Fruit fly (Drosophila melanogaster) whole organism, embryonic: ENCODE data around the gene Srp14.

Source experiments
- C15 ChIP-seq: fragments of 200-800 bp; sonication (Bioruptor generic); IDR thresholded peaks from 3 replicates; pipeline ENCODE4 v1.3.6; 2022; ENCODE audit warnings: missing biosample characterization, missing genetic modification characterization
- CG10274 ChIP-seq: fragments of 200-800 bp; sonication (Bioruptor generic); optimal IDR thresholded peaks from 3 replicates; lab custom pipeline; 2017; ENCODE audit warnings: missing biosample characterization, mild to moderate bottlenecking, missing genetic modification characterization
- CG10654 ChIP-seq: fragments of 200-800 bp; sonication (Bioruptor generic); optimal IDR thresholded peaks from 2 replicates; lab custom pipeline; 2016; ENCODE audit warnings: missing biosample characterization, missing genetic modification characterization
- CG11398 ChIP-seq: fragments of 200-800 bp; sonication (Bioruptor generic); optimal IDR thresholded peaks from 2 replicates; lab custom pipeline; 2016; ENCODE audit warnings: missing biosample characterization, missing genetic modification characterization
- CG11560 ChIP-seq: fragments of 200-800 bp; sonication (Bioruptor generic); IDR thresholded peaks from 3 replicates; pipeline ENCODE4 v1.3.6; 2022; ENCODE audit warnings: missing biosample characterization, missing genetic modification characterization
- CG14441 ChIP-seq: fragments of 200-800 bp; sonication (Bioruptor generic); IDR thresholded peaks from 2 replicates; pipeline ENCODE4 v1.3.6; 2022; ENCODE audit warnings: missing biosample characterization, missing genetic modification characterization
- CG18011 ChIP-seq: fragments of 200-800 bp; sonication (Bioruptor generic); optimal IDR thresholded peaks from 2 replicates; lab custom pipeline; 2017; ENCODE audit warnings: missing biosample characterization, missing genetic modification characterization, mild to moderate bottlenecking, moderate library complexity, missing genotype
- CG18619 ChIP-seq: fragments of 200-800 bp; sonication (Bioruptor generic); optimal IDR thresholded peaks from 3 replicates; lab custom pipeline; 2017; ENCODE audit warnings: missing biosample characterization, mild to moderate bottlenecking, missing genetic modification characterization
- CG31365 ChIP-seq: fragments of 200-800 bp; sonication (Bioruptor generic); optimal IDR thresholded peaks from 2 replicates; lab custom pipeline; 2018; ENCODE audit warnings: missing biosample characterization, mild to moderate bottlenecking, missing genetic modification characterization
- CG31441 ChIP-seq: fragments of 200-800 bp; sonication (Bioruptor generic); IDR thresholded peaks from 2 replicates; pipeline ENCODE4 v1.3.6; 2022; ENCODE audit warnings: missing biosample characterization, missing genetic modification characterization
- CG3281 ChIP-seq: fragments of 200-800 bp; sonication (Bioruptor generic); optimal IDR thresholded peaks from 3 replicates; lab custom pipeline; 2017; ENCODE audit warnings: missing biosample characterization, mild to moderate bottlenecking, missing genetic modification characterization
- CG4820 ChIP-seq: fragments of 200-800 bp; sonication (Bioruptor generic); optimal IDR thresholded peaks from 3 replicates; lab custom pipeline; 2016; ENCODE audit warnings: missing biosample characterization, missing genetic modification characterization
- CG6654 ChIP-seq: fragments of 200-800 bp; sonication (Bioruptor generic); optimal IDR thresholded peaks from 2 replicates; lab custom pipeline; 2017; ENCODE audit warnings: missing biosample characterization, mild to moderate bottlenecking, missing genetic modification characterization
- CG6689 ChIP-seq: fragments of 200-800 bp; sonication (Bioruptor generic); IDR thresholded peaks from 2 replicates; pipeline ENCODE4 v1.3.6; 2022; ENCODE audit warnings: missing biosample characterization, missing genetic modification characterization
- CG7271 ChIP-seq: fragments of 200-800 bp; sonication (Bioruptor generic); optimal IDR thresholded peaks from 2 replicates; lab custom pipeline; 2018; ENCODE audit warnings: missing biosample characterization, mild to moderate bottlenecking, missing genetic modification characterization, moderate library complexity
- CG7556 ChIP-seq: fragments of 200-800 bp; sonication (Bioruptor generic); optimal IDR thresholded peaks from 2 replicates; lab custom pipeline; 2017; ENCODE audit warnings: missing biosample characterization, mild to moderate bottlenecking, missing genetic modification characterization
- CG8359 ChIP-seq: fragments of 200-800 bp; sonication (Bioruptor generic); optimal IDR thresholded peaks from 2 replicates; lab custom pipeline; 2017; ENCODE audit warnings: missing biosample characterization, mild to moderate bottlenecking, missing genetic modification characterization, borderline replicate concordance
- CG9727 ChIP-seq: fragments of 200-800 bp; sonication (Bioruptor generic); optimal IDR thresholded peaks from 3 replicates; lab custom pipeline; 2017; ENCODE audit warnings: missing biosample characterization, mild to moderate bottlenecking, missing genetic modification characterization
- E2f1 ChIP-seq: fragments of 200-800 bp; sonication (Bioruptor generic); IDR thresholded peaks from 2 replicates; pipeline ENCODE4 v1.3.6; 2022; ENCODE audit warnings: missing biosample characterization, missing genetic modification characterization
- HLH3B ChIP-seq: fragments of 200-800 bp; sonication (Bioruptor generic); IDR thresholded peaks from 2 replicates; pipeline ENCODE4 v1.3.6; 2022; ENCODE audit warnings: missing biosample characterization, missing genetic modification characterization
- Hr39 ChIP-seq: fragments of >200 bp; optimal IDR thresholded peaks from 2 replicates; lab custom pipeline; 2017
- Lim3 ChIP-seq: fragments of 200-800 bp; sonication (Bioruptor generic); IDR thresholded peaks from 2 replicates; pipeline ENCODE4 v1.3.6; 2022; ENCODE audit warnings: missing biosample characterization, missing genetic modification characterization
- Meics ChIP-seq: fragments of 200-800 bp; sonication (Bioruptor generic); optimal IDR thresholded peaks from 2 replicates; lab custom pipeline; 2017; ENCODE audit warnings: missing biosample characterization, mild to moderate bottlenecking, missing genetic modification characterization
- Oaz ChIP-seq: fragments of 200-800 bp; sonication (Bioruptor generic); IDR thresholded peaks from 2 replicates; pipeline ENCODE4 v1.3.6; 2022; ENCODE audit warnings: missing biosample characterization, missing genetic modification characterization
- Six4 ChIP-seq: fragments of 200-800 bp; sonication (Bioruptor generic); optimal IDR thresholded peaks from 2 replicates; lab custom pipeline; 2016; ENCODE audit warnings: missing biosample characterization, missing genetic modification characterization
- Sry-β ChIP-seq: fragments of 200-800 bp; sonication (Bioruptor generic); optimal IDR thresholded peaks from 2 replicates; lab custom pipeline; 2018; ENCODE audit warnings: missing biosample characterization, mild to moderate bottlenecking, missing genetic modification characterization, moderate library complexity
- Vsx1 ChIP-seq: fragments of 200-800 bp; sonication (Bioruptor generic); optimal IDR thresholded peaks from 2 replicates; lab custom pipeline; 2017; ENCODE audit warnings: missing biosample characterization, mild to moderate bottlenecking, missing genetic modification characterization, missing genetic modification reagents
- Xrp1 ChIP-seq: fragments of 200-800 bp; sonication (Bioruptor generic); IDR thresholded peaks from 2 replicates; pipeline ENCODE4 v1.3.6; 2022; ENCODE audit warnings: missing biosample characterization, missing genetic modification characterization
- al ChIP-seq: fragments of 200-800 bp; sonication (Bioruptor generic); IDR thresholded peaks from 2 replicates; pipeline ENCODE4 v1.3.6; 2022; ENCODE audit warnings: missing biosample characterization, missing genetic modification characterization
- corto ChIP-seq: fragments of 200-800 bp; sonication (Bioruptor generic); optimal IDR thresholded peaks from 2 replicates; lab custom pipeline; 2016; ENCODE audit warnings: missing biosample characterization, mild to moderate bottlenecking, missing genetic modification characterization, moderate library complexity
- disco-r ChIP-seq: fragments of 200-800 bp; sonication (Bioruptor generic); optimal IDR thresholded peaks from 2 replicates; lab custom pipeline; 2016; ENCODE audit warnings: missing biosample characterization, missing genetic modification characterization
- dm ChIP-seq: fragments of 200-800 bp; sonication (Bioruptor generic); optimal IDR thresholded peaks from 3 replicates; lab custom pipeline; 2016; ENCODE audit warnings: missing biosample characterization, missing genetic modification characterization
- dmrt11E ChIP-seq: fragments of 200-800 bp; sonication (Bioruptor generic); optimal IDR thresholded peaks from 3 replicates; lab custom pipeline; 2018; ENCODE audit warnings: missing biosample characterization, mild to moderate bottlenecking, missing genetic modification characterization, moderate library complexity
- dmrt99B ChIP-seq: fragments of 200-800 bp; sonication (Bioruptor generic); optimal IDR thresholded peaks from 2 replicates; lab custom pipeline; 2018; ENCODE audit warnings: missing biosample characterization, mild to moderate bottlenecking, missing genetic modification characterization, moderate library complexity
- fd64A ChIP-seq: fragments of 200-800 bp; sonication (Bioruptor generic); optimal IDR thresholded peaks from 3 replicates; lab custom pipeline; 2018; ENCODE audit warnings: missing biosample characterization, mild to moderate bottlenecking, missing genetic modification characterization
- fu2 ChIP-seq: fragments of 200-800 bp; sonication (Bioruptor generic); optimal IDR thresholded peaks from 2 replicates; lab custom pipeline; 2016; ENCODE audit warnings: missing biosample characterization, missing genetic modification characterization
- gce ChIP-seq: fragments of 200-800 bp; sonication (Bioruptor generic); IDR thresholded peaks from 3 replicates; pipeline ENCODE4 v1.3.6; 2022; ENCODE audit warnings: missing biosample characterization, missing genetic modification characterization
- gem ChIP-seq: fragments of 200-800 bp; sonication (Bioruptor generic); optimal IDR thresholded peaks from 2 replicates; lab custom pipeline; 2019; ENCODE audit warnings: missing biosample characterization, mild to moderate bottlenecking, missing genetic modification characterization, moderate library complexity
- grau ChIP-seq: fragments of 200-800 bp; optimal IDR thresholded peaks from 3 replicates; lab custom pipeline; 2019; ENCODE audit warnings: missing biosample characterization, mild to moderate bottlenecking, missing genetic modification characterization, moderate library complexity
- h ChIP-seq: fragments of >200 bp; optimal IDR thresholded peaks from 2 replicates; lab custom pipeline; 2017
- inv ChIP-seq: fragments of 200-800 bp; sonication (Bioruptor generic); IDR thresholded peaks from 2 replicates; pipeline ENCODE4 v1.3.6; 2022; ENCODE audit warnings: missing biosample characterization, missing genetic modification characterization; ENCODE audit not compliant: partially characterized antibody
- ken ChIP-seq: fragments of 200-800 bp; sonication (Bioruptor generic); IDR thresholded peaks from 3 replicates; pipeline ENCODE4 v1.3.6; 2022; ENCODE audit warnings: missing biosample characterization, missing genetic modification characterization
- lbe ChIP-seq: fragments of 200-800 bp; sonication (Bioruptor generic); optimal IDR thresholded peaks from 2 replicates; lab custom pipeline; 2016; ENCODE audit warnings: missing biosample characterization, mild to moderate bottlenecking, missing genetic modification characterization
- lov ChIP-seq, 2 experiments: fragments of 200-800 bp in 1 of 2; fragments of >200 bp in 1 of 2; sonication (Bioruptor generic) in 1 of 2; IDR thresholded peaks in 1 of 2; optimal IDR thresholded peaks in 1 of 2; 2 replicates in 1 of 2; 3 replicates in 1 of 2; pipeline versions ENCODE4 v1.3.6 to Lab custom; 2017 to 2022; ENCODE audit warnings: missing biosample characterization in 1 of 2, missing genetic modification characterization in 1 of 2
- pzg ChIP-seq: fragments of 200-800 bp; sonication (Bioruptor generic); optimal IDR thresholded peaks from 3 replicates; lab custom pipeline; 2018; ENCODE audit warnings: missing biosample characterization, mild to moderate bottlenecking, missing genetic modification characterization, moderate library complexity
- sna ChIP-seq: fragments of 200-800 bp; sonication (Bioruptor generic); IDR thresholded peaks from 2 replicates; pipeline ENCODE4 v1.3.6; 2022; ENCODE audit warnings: missing biosample characterization, missing genetic modification characterization; ENCODE audit not compliant: partially characterized antibody
- tll ChIP-seq, 2 experiments: fragments of 200-800 bp in 1 of 2; fragments of >200 bp in 1 of 2; sonication (Bioruptor generic) in 1 of 2; optimal IDR thresholded peaks; 2 replicates each; lab custom pipeline; 2017 to 2019; ENCODE audit warnings: missing biosample characterization in 2 of 2, missing genetic modification characterization in 2 of 2, mild to moderate bottlenecking in 1 of 2, moderate library complexity in 1 of 2
- trem ChIP-seq: fragments of 200-800 bp; optimal IDR thresholded peaks from 3 replicates; lab custom pipeline; 2019; ENCODE audit warnings: missing biosample characterization, mild to moderate bottlenecking, missing genetic modification characterization, moderate library complexity
- vnd ChIP-seq: fragments of 200-800 bp; sonication (Bioruptor generic); IDR thresholded peaks from 3 replicates; pipeline ENCODE4 v1.3.6; 2022; ENCODE audit warnings: missing biosample characterization, missing genetic modification characterization; ENCODE audit not compliant: partially characterized antibody
- vvl ChIP-seq: fragments of 200-800 bp; sonication (Bioruptor generic); IDR thresholded peaks from 2 replicates; pipeline ENCODE4 v1.3.6; 2022; ENCODE audit warnings: missing biosample characterization, missing genetic modification characterization
- z ChIP-seq: fragments of 200-800 bp; sonication (Bioruptor generic); IDR thresholded peaks from 3 replicates; pipeline ENCODE4 v1.3.6; 2022; ENCODE audit warnings: missing biosample characterization, missing genetic modification characterization

Srp14 gene

DNA sequence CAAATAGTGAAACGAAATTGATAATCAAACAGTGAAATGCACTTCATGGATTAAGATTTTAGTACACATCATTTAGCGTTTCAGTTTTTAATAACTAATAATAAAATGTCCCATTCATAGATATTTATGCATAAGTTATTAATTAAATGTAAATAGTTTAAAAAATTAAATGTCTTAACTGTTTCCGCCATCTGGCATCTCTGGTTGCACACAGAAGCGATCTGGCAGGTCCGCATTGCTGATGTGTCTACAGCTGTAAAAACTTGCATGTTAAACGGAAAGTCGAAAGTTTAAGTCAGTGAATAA lies 8.5 kb downstream of the Srp14 start, which contains the start of gene Srp72 (continued):
- TF ChIP-seq CG4820 (peak; percentile 17), inv (GFP tag; lab: Robert Waterston, UW) (no peak), CG14441 (GFP tag; lab: Robert Waterston, UW) (peak; percentile 47; the same call in 1 of the 2 replicates), CG11560 (tag; lab: Robert Waterston, UW) (no peak), CG31365 (tag; lab: Kevin White, UChicago) (no peak), Six4 (peak; percentile 20), Oaz (GFP tag; lab: Robert Waterston, UW) (no peak), CG18619 (no peak), pzg (GFP tag; lab: Kevin White, UChicago) (peak; percentile 35), lbe (GFP tag; lab: Kevin White, UChicago) (no peak), lov (optimal IDR thresholded peaks at IDR 0.05; lab: Kevin White, UChicago) (no peak), lov (GFP tag; IDR thresholded peaks at IDR 0.05; lab: Robert Waterston, UW) (no peak), CG8359 (GFP tag; lab: Kevin White, UChicago) (no peak), CG6654 (GFP tag; lab: Kevin White, UChicago) (no peak), CG11398 (no peak), z (GFP tag; lab: Robert Waterston, UW) (no peak), CG10274 (GFP tag; lab: Kevin White, UChicago) (no peak), tll (GFP tag; optimal IDR thresholded peaks at IDR 0.05; lab: Kevin White, UChicago) (no peak), C15 (GFP tag; lab: Robert Waterston, UW) (no peak), vnd (GFP tag; lab: Robert Waterston, UW) (no peak), Lim3 (GFP tag; lab: Robert Waterston, UW) (no peak), CG9727 (GFP tag; lab: Kevin White, UChicago) (peak; percentile 66), disco-r (no peak), dm (GFP tag; lab: Kevin White, UChicago) (no peak), Meics (GFP tag; lab: Kevin White, UChicago) (peak; percentile 55), fu2 (GFP tag; lab: Kevin White, UChicago) (no peak), al (GFP tag; lab: Robert Waterston, UW) (peak; percentile 33; the same call in 1 of the 2 replicates), CG7556 (GFP tag; lab: Kevin White, UChicago) (no peak), dmrt11E (tag; lab: Kevin White, UChicago) (peak; percentile 39), dmrt99B (tag; lab: Kevin White, UChicago) (peak; percentile 37), vvl (GFP tag; lab: Robert Waterston, UW) (peak; percentile 54), CG3281 (GFP tag; lab: Kevin White, UChicago) (peak; percentile 42), Sry-β (GFP tag; lab: Kevin White, UChicago) (no peak), trem (tag; lab: Kevin White, UChicago) (peak; percentile 86), CG18011 (GFP tag; lab: Kevin White, UChicago) (peak; percentile 25), ken (GFP tag; lab: Robert Waterston, UW) (peak; percentile 62), E2f1 (GFP tag; lab: Robert Waterston, UW) (no peak), Xrp1 (GFP tag; lab: Robert Waterston, UW) (peak; percentile 41; the same call in 1 of the 2 replicates), corto (no peak), grau (tag; lab: Kevin White, UChicago) (peak; percentile 41), h (lab: Kevin White, UChicago) (no peak), CG31441 (0 out of 2 replicates have a peak, but pooled peaks have one; percentile 21), HLH3B (GFP tag; lab: Robert Waterston, UW) (peak; percentile 51; the same call in 1 of the 2 replicates), CG10654 (peak; percentile 51), Hr39 (no peak), CG6689 (peak; percentile 50), CG7271 (tag; lab: Kevin White, UChicago) (no peak), sna (no peak; the same call in 1 of the 2 replicates), fd64A (GFP tag; lab: Kevin White, UChicago) (no peak), Vsx1 (GFP tag; lab: Kevin White, UChicago) (no peak), gem (tag; lab: Kevin White, UChicago) (peak; percentile 73), gce (GFP tag; lab: Robert Waterston, UW) (no peak)
